Worm (Caenorhabditis elegans): ENCODE measurements around the gene spt-4.

spt-4 gene

DNA sequence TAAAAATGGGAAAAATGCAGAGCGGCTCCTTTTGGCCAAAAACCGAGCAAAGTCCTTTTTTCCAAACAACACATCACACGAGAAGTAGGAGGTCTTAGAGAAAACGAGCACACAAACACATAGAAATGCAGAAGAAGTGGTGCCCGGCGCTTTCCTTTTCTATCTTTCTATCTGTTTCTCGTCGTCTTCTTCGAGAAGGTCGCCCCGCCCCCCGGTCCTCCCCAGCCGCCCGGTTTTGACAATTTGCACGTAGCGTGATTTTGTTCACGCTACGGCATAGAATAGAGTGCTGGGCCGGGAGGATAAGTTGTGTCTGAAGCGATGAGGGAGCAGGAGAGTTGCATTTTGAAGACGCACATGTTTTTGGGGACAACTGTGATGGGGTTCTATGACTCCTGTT lies 2.5 kb downstream of the spt-4 start (continued):
- TF ChIP-seq vab-7 (GFP tag; IDR thresholded peaks at IDR 0.05) (no peak), lin-1 (GFP tag; IDR thresholded peaks at IDR 0.05) (no peak), daf-12 (tag; optimal IDR thresholded peaks at IDR 0.05) (no peak), ZK337.2 (GFP tag; IDR thresholded peaks at IDR 0.05) (no peak), spr-3 (GFP tag; optimal IDR thresholded peaks at IDR 0.05) (no peak), Y5F2A.4 (GFP tag; optimal IDR thresholded peaks at IDR 0.05) (no peak), lsy-2 (tag; optimal IDR thresholded peaks at IDR 0.05) (peak in 1 of 2 experiments; percentile 56), ZK546.5 (tag; optimal IDR thresholded peaks at IDR 0.05) (no peak), egl-43 (GFP tag; IDR thresholded peaks at IDR 0.05) (0 out of 2 replicates have a peak, but pooled peaks have one; percentile 3), php-3 (GFP tag; IDR thresholded peaks at IDR 0.05) (no peak), dpl-1 (GFP tag; optimal IDR thresholded peaks at IDR 0.05) (no peak), F44E2.7 (GFP tag; IDR thresholded peaks at IDR 0.05) (no peak), zip-11 (GFP tag; IDR thresholded peaks at IDR 0.05) (no peak), gei-8 (GFP tag; optimal IDR thresholded peaks at IDR 0.05) (no peak), mep-1 (tag; optimal IDR thresholded peaks at IDR 0.05) (peak; percentile 74), hif-1 (tag; optimal IDR thresholded peaks at IDR 0.05) (peak; percentile 95 to 100), mxl-3 (GFP tag; optimal IDR thresholded peaks at IDR 0.05) (peak; percentile 32), tag-97 (GFP tag; IDR thresholded peaks at IDR 0.05) (no peak), daf-19 (GFP tag; conservative IDR thresholded peaks at IDR 0.05) (no peak), zfp-3 (GFP tag; conservative IDR thresholded peaks at IDR 0.05) (no peak), hlh-11 (tag; optimal IDR thresholded peaks at IDR 0.05) (peak; percentile 48), ctbp-1 (GFP tag; IDR thresholded peaks at IDR 0.05) (peak; percentile 48; the same call in 1 of the 2 replicates), rbr-2 (tag; optimal IDR thresholded peaks at IDR 0.05) (peak; percentile 24), lir-3 (tag; optimal IDR thresholded peaks at IDR 0.05) (no peak), zip-2 (tag; optimal IDR thresholded peaks at IDR 0.05) (no peak), attf-4 (tag; optimal IDR thresholded peaks at IDR 0.05) (no peak), tra-1 (GFP tag; IDR thresholded peaks at IDR 0.05) (no peak), nhr-25 (tag; optimal IDR thresholded peaks at IDR 0.05; ENCODE audit: borderline replicate concordance, insufficient read depth) (no peak), T20F7.1 (GFP tag; optimal IDR thresholded peaks at IDR 0.05) (no peak), cey-2 (tag; optimal IDR thresholded peaks at IDR 0.05; ENCODE audit: borderline replicate concordance, insufficient read depth) (no peak), lim-7 (GFP tag; IDR thresholded peaks at IDR 0.05) (no peak), F37D6.2 (tag; optimal IDR thresholded peaks at IDR 0.05) (no peak), skn-1 (tag; optimal IDR thresholded peaks at IDR 0.05) (no peak), ama-1 (optimal IDR thresholded peaks at IDR 0.05) (peak; percentile 83), zag-1 (tag; optimal IDR thresholded peaks at IDR 0.05) (no peak), dmd-8 (GFP tag; IDR thresholded peaks at IDR 0.05) (no peak), madf-5 (GFP tag; IDR thresholded peaks at IDR 0.05) (no peak), Y75B8A.6 (GFP tag; IDR thresholded peaks at IDR 0.05) (no peak), mes-2 (tag; optimal IDR thresholded peaks at IDR 0.05; ENCODE audit: poor library complexity, severe bottlenecking) (peak; percentile 8), ceh-44 (GFP tag; IDR thresholded peaks at IDR 0.05) (no peak), nhr-10 (tag; optimal IDR thresholded peaks at IDR 0.05) (no peak), aly-2 (tag; optimal IDR thresholded peaks at IDR 0.05) (no peak), nhr-6 (tag; optimal IDR thresholded peaks at IDR 0.05) (no peak), aha-1 (tag) (peak; percentile 100), ceh-82 (tag; optimal IDR thresholded peaks at IDR 0.05) (no peak), Y48G9A.11 (GFP tag; IDR thresholded peaks at IDR 0.05) (no peak)
